Worm (Caenorhabditis elegans): ENCODE measurements around the gene wrt-2.
A peak's percentile ranks its signal among the peaks of the same experiment; 100 is the strongest.

The wrt-2 gene

ce11 chrX:3127626-3128142 is 33.5 kb upstream of the wrt-2 start (continued):
- TF ChIP-seq egrh-3 (GFP tag; IDR thresholded peaks at IDR 0.05) (peak; percentile 76), chd-7 (tag; optimal IDR thresholded peaks at IDR 0.05) (peak; percentile 88), mcd-1 (GFP tag; IDR thresholded peaks at IDR 0.05) (peak; percentile 82), ztf-26 (tag; optimal IDR thresholded peaks at IDR 0.05) (peak; percentile 82), lir-1 (GFP tag; conservative IDR thresholded peaks at IDR 0.05) (peak; percentile 99), sea-2 (GFP tag; IDR thresholded peaks at IDR 0.05) (no peak), ets-4 (GFP tag; optimal IDR thresholded peaks at IDR 0.05) (peak; percentile 37), F55B11.4 (tag; optimal IDR thresholded peaks at IDR 0.05; ENCODE audit: borderline replicate concordance, insufficient read depth) (no peak), ceh-58 (GFP tag; IDR thresholded peaks at IDR 0.05) (no peak), Y53G8AR.9 (GFP tag; conservative IDR thresholded peaks at IDR 0.05) (0 out of 2 replicates have a peak, but pooled peaks have one; percentile 44), cebp-2 (GFP tag; IDR thresholded peaks at IDR 0.05) (no peak), snpc-3.4 (tag; optimal IDR thresholded peaks at IDR 0.05) (peak; percentile 4), hsf-1 (GFP tag; IDR thresholded peaks at IDR 0.05) (no peak), ZK185.1 (tag; optimal IDR thresholded peaks at IDR 0.05; ENCODE audit: poor library complexity, severe bottlenecking) (peak; percentile 61), bed-2 (GFP tag; IDR thresholded peaks at IDR 0.05) (peak; percentile 61; the same call in 1 of the 2 replicates)

DNA sequence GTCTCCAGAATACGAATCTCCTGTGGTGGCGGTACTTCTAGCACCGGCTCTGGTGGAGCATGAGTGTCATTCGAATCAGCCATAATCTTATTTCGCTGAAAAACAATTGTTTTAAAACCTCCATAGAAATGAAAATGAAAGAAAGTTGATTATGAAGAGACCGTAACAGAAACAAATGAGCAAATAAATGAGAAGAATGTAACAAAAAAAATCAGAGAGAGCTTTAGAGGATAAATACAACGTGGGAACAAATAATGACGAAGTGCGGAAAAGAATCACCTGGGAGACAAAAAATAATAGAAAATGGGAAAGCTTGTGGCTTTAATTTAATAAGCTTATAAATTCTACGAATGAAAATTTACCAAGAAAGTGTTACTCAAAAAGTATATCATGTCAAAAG is 32.8 kb upstream of the wrt-2 start, which contains the start of gene spc-1:
Gene spc-1 (minus strand): TSS at position 101 of the 400 bp plus-strand sequence.
- TF ChIP-seq nhr-27 (tag; optimal IDR thresholded peaks at IDR 0.05) (no peak), xnd-1 (tag; optimal IDR thresholded peaks at IDR 0.05) (no peak), lin-40 (tag; optimal IDR thresholded peaks at IDR 0.05) (no peak), B0019.2 (GFP tag; conservative IDR thresholded peaks at IDR 0.05) (no peak), K12H6.12 (tag; optimal IDR thresholded peaks at IDR 0.05) (no peak), K11D2.4 (GFP tag; IDR thresholded peaks at IDR 0.05) (no peak), ama-1 (optimal IDR thresholded peaks at IDR 0.05) (no peak), ama-1 (GFP tag; optimal IDR thresholded peaks at IDR 0.05) (no peak), pha-4 (tag; optimal IDR thresholded peaks at IDR 0.05) (no peak), hmg-20 (GFP tag; IDR thresholded peaks at IDR 0.05) (no peak), ets-4 (GFP tag; optimal IDR thresholded peaks at IDR 0.05) (no peak), F10E7.11 (tag; optimal IDR thresholded peaks at IDR 0.05) (no peak)

ce11 chrX:3126233-3126632 is 32.1 kb upstream of the wrt-2 start:
- TF ChIP-seq zfh-2 (GFP tag; conservative IDR thresholded peaks at IDR 0.05) = 0 out of 2 replicates have a peak, but pooled peaks have one; percentile 31
- TF ChIP-seq dpl-1 (GFP tag; optimal IDR thresholded peaks at IDR 0.05) = no peak

DNA sequence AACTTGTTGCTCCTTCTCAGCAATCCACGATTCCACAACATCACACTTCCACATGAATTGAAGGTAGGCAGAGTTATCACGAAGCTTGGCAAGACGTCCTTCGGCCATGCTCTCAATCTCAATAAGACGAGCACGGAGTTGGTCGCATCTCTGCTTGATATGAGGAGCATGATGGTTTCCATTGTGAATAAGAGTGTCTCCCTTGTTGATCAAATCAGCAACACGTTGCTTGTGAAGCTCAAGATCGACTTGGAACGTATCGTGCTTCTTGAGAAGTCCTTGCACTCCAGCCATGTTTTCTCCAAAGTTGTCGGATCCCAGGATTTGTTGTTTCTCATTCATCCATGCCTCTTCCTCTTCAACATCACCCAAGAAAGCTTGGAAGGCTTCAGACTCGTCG is 25.5 kb upstream of the wrt-2 start:
- TF ChIP-seq sptf-2 (GFP tag; optimal IDR thresholded peaks at IDR 0.05) (no peak), cebp-1 (GFP tag; IDR thresholded peaks at IDR 0.05) (no peak), cebp-1 (tag; optimal IDR thresholded peaks at IDR 0.05) (no peak)

- TF ChIP-seq nhr-179 (tag; optimal IDR thresholded peaks at IDR 0.05) (no peak), ztf-18 (tag; optimal IDR thresholded peaks at IDR 0.05) (no peak), rcor-1 (GFP tag; IDR thresholded peaks at IDR 0.05) (0 out of 2 replicates have a peak, but pooled peaks have one; percentile 9), lsy-27 (tag; optimal IDR thresholded peaks at IDR 0.05; ENCODE audit: borderline replicate concordance, insufficient read depth) (no peak), nfya-1 (tag; optimal IDR thresholded peaks at IDR 0.05; ENCODE audit: borderline replicate concordance, insufficient read depth) (no peak), F55B11.4 (tag; optimal IDR thresholded peaks at IDR 0.05; ENCODE audit: borderline replicate concordance, insufficient read depth) (no peak), madf-10 (tag; optimal IDR thresholded peaks at IDR 0.05) (no peak), chd-7 (tag; optimal IDR thresholded peaks at IDR 0.05) (peak; percentile 20), F22D6.2 (tag; optimal IDR thresholded peaks at IDR 0.05) (no peak), zfh-2 (GFP tag; conservative IDR thresholded peaks at IDR 0.05) (peak; percentile 66), rec-8 (tag; optimal IDR thresholded peaks at IDR 0.05) (no peak), hrde-1 (tag; optimal IDR thresholded peaks at IDR 0.05; ENCODE audit: borderline replicate concordance) (no peak), tbp1 (GFP tag; optimal IDR thresholded peaks at IDR 0.05) (no peak), ama-1 (optimal IDR thresholded peaks at IDR 0.05) (no peak), ama-1 (GFP tag; optimal IDR thresholded peaks at IDR 0.05) (no peak)
These were observed 24.6 kb upstream of the wrt-2 start for ce11 chrX:3118596-3119287.
